Fruit fly (Drosophila melanogaster): ENCODE measurements around the gene CG42594.

CG42594 gene

DNA sequence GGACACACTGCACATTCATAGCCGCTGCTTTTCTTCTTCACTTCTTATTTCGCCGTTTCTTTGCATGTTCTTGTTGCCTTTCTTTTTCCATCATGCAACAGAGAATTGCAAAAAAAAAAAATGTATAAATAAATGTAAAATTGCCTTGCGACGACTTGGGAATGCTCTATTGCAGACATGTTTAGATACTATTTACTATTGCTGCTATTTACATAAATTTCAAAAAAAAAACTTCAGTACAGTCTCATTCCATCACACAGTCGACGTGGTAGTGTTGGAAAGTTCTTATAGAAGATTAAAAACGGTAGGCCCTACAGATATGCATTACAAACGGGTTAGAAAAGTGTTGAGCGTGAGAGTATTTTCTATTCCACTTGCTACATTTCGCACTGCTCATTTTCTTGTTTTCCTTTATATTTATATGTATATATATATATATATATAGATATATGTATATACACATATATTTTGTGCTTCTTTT, 71.2 kb downstream of the CG42594 start (continued):
- no peak for TF ChIP-seq da (GFP tag; optimal IDR thresholded peaks at IDR 0.05)
- TF ChIP-seq Camta (GFP tag; optimal IDR thresholded peaks at IDR 0.05) = no peak
- TF ChIP-seq BEAF-32 (GFP tag; optimal IDR thresholded peaks at IDR 0.05) = no peak
- peak; percentile 6 for TF ChIP-seq CG15269 (tag; optimal IDR thresholded peaks at IDR 0.05)
- no peak for TF ChIP-seq CG32532 (GFP tag; IDR thresholded peaks at IDR 0.05)
- TF ChIP-seq CG7839 (tag; optimal IDR thresholded peaks at IDR 0.05) = peak; percentile 13
- peak; percentile 52; the same call in 1 of the 2 replicates for TF ChIP-seq CG32772 (GFP tag; IDR thresholded peaks at IDR 0.05)
- no peak for TF ChIP-seq BtbVII (GFP tag; optimal IDR thresholded peaks at IDR 0.05)
- TF ChIP-seq fd96Cb (tag; optimal IDR thresholded peaks at IDR 0.05) = no peak
- TF ChIP-seq CG11696 (GFP tag; IDR thresholded peaks at IDR 0.05) = no peak
- no peak for TF ChIP-seq lilli (GFP tag; optimal IDR thresholded peaks at IDR 0.05)
- TF ChIP-seq CG3838 (GFP tag; optimal IDR thresholded peaks at IDR 0.05) = no peak
- TF ChIP-seq shn (GFP tag; optimal IDR thresholded peaks at IDR 0.05) = no peak
- TF ChIP-seq CG6791 (GFP tag; IDR thresholded peaks at IDR 0.05; ENCODE audit: partially characterized antibody) = no peak
- peak; percentile 75 for TF ChIP-seq Med (GFP tag)
- no peak for TF ChIP-seq CG8359 (GFP tag; optimal IDR thresholded peaks at IDR 0.05; ENCODE audit: borderline replicate concordance)
- TF ChIP-seq CG11247 (GFP tag; IDR thresholded peaks at IDR 0.05) = no peak
- TF ChIP-seq Neu2 (GFP tag; optimal IDR thresholded peaks at IDR 0.05; ENCODE audit: borderline replicate concordance) = no peak
- TF ChIP-seq Xrp1 (GFP tag; IDR thresholded peaks at IDR 0.05) = no peak
- TF ChIP-seq D19B (GFP tag; optimal IDR thresholded peaks at IDR 0.05) = no peak
- peak; percentile 9 for TF ChIP-seq CG10267 (tag; optimal IDR thresholded peaks at IDR 0.05)
- no peak for TF ChIP-seq CG7556 (GFP tag; optimal IDR thresholded peaks at IDR 0.05)
- no peak for TF ChIP-seq CG16813 (GFP tag; IDR thresholded peaks at IDR 0.05; ENCODE audit: partially characterized antibody)
- TF ChIP-seq CG3281 (GFP tag; optimal IDR thresholded peaks at IDR 0.05) = peak; percentile 4
- TF ChIP-seq wek (GFP tag; optimal IDR thresholded peaks at IDR 0.05) = no peak
- TF ChIP-seq ro (GFP tag; IDR thresholded peaks at IDR 0.05) = no peak
- no peak for TF ChIP-seq CG10959 (GFP tag; IDR thresholded peaks at IDR 0.05)
- TF ChIP-seq CG30431 (GFP tag; optimal IDR thresholded peaks at IDR 0.05) = no peak
- no peak for TF ChIP-seq CG9727 (GFP tag; optimal IDR thresholded peaks at IDR 0.05)
- TF ChIP-seq ftz-f1 (GFP tag; optimal IDR thresholded peaks at IDR 0.05) = no peak
- no peak for TF ChIP-seq CG16779 (GFP tag; IDR thresholded peaks at IDR 0.05)
- TF ChIP-seq lmd (GFP tag; IDR thresholded peaks at IDR 0.05) = peak; percentile 30; the same call in 1 of the 2 replicates
- TF ChIP-seq Mrtf (GFP tag; IDR thresholded peaks at IDR 0.05) = no peak
- TF ChIP-seq sc (optimal IDR thresholded peaks at IDR 0.05) = no peak
- TF ChIP-seq sc (GFP tag; optimal IDR thresholded peaks at IDR 0.05) = no peak
- no peak for TF ChIP-seq Elba2 (GFP tag; optimal IDR thresholded peaks at IDR 0.05)
- no peak for TF ChIP-seq fd64A (GFP tag; optimal IDR thresholded peaks at IDR 0.05)
- TF ChIP-seq CG17328 (GFP tag; IDR thresholded peaks at IDR 0.05) = no peak
- TF ChIP-seq Gsc (GFP tag; IDR thresholded peaks at IDR 0.05) = no peak
- TF ChIP-seq mirr (GFP tag; optimal IDR thresholded peaks at IDR 0.05) = no peak
- no peak for TF ChIP-seq ci (GFP tag; IDR thresholded peaks at IDR 0.05)
- no peak for TF ChIP-seq CG32767 (GFP tag; IDR thresholded peaks at IDR 0.05)
- no peak for TF ChIP-seq abd-A (tag; optimal IDR thresholded peaks at IDR 0.05)
- TF ChIP-seq pfk (GFP tag; optimal IDR thresholded peaks at IDR 0.05) = no peak
- peak in 1 of 2 experiments; percentile 9 for TF ChIP-seq Hr51 (GFP tag; optimal IDR thresholded peaks at IDR 0.05)
- no peak for TF ChIP-seq ap (GFP tag; IDR thresholded peaks at IDR 0.05)
- TF ChIP-seq CG6175 (GFP tag; IDR thresholded peaks at IDR 0.05) = no peak
- TF ChIP-seq Asciz (GFP tag; optimal IDR thresholded peaks at IDR 0.05) = no peak
- no peak for TF ChIP-seq tna (GFP tag; IDR thresholded peaks at IDR 0.05; ENCODE audit: partially characterized antibody)
- no peak for TF ChIP-seq kah (GFP tag; optimal IDR thresholded peaks at IDR 0.05)
- peak; percentile 70 for TF ChIP-seq stwl (tag; optimal IDR thresholded peaks at IDR 0.05)

Measured in whole organism, embryonic.